Worm (Caenorhabditis elegans) whole organism, early embryonic: ENCODE data around the gene lgc-38.

Experiments
- hmbx-1 ChIP-seq: sonication (generic microtip); optimal IDR thresholded peaks from 2 replicates; lab custom pipeline; 2016; ENCODE audit warnings: mild to moderate bottlenecking, missing genetic modification characterization, missing compliant biosample characterization
- scrt-1 ChIP-seq: fragments of 200-800 bp; sonication (Bioruptor generic); IDR thresholded peaks from 2 replicates; pipeline ENCODE4 v1.3.6; 2022; ENCODE audit warnings: missing genetic modification characterization, missing compliant biosample characterization

DNA sequence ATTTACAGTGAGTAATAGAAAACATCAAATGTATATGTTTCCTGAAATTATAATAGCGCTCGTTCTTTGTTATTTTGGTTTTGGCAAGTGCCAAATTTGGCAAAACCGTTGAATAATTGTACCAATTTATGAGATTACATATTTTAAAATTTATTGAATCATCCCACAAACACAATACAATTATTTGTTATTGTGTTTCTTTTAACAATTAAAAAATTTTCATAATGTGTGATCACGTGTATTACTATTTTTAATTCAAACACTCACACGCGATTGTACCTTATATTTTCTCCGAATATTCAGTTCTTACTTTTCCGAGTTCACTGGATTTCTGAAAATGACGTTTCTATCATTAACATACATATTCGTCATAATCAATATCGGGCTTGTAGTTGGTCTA, 47.3 kb downstream of the lgc-38 start, which contains the start of gene R01H2.2:
- no peak for TF ChIP-seq hmbx-1 (tag; lab: Kevin White, UChicago)
- no peak for TF ChIP-seq scrt-1 (GFP tag; lab: Robert Waterston, UW)
